Worm (Caenorhabditis elegans) whole organism, L3 larva: Measurements from ENCODE around the gene Y41D4A.7.
A peak's percentile ranks its signal among the peaks of the same experiment; 100 is the strongest.

Source experiments
- R02D3.7 ChIP-seq: fragments of 150-350 bp; optimal IDR thresholded peaks from 2 replicates; lab custom pipeline; 2014; ENCODE audit warnings: missing biosample characterization, missing genetic modification characterization
- aly-2 ChIP-seq: fragments of 150-350 bp; optimal IDR thresholded peaks from 2 replicates; lab custom pipeline; 2014; ENCODE audit warnings: missing biosample characterization, missing genetic modification characterization
- ceh-28 ChIP-seq: fragments of 150-350 bp; optimal IDR thresholded peaks from 2 replicates; lab custom pipeline; 2014; ENCODE audit warnings: missing biosample characterization, missing genetic modification reagents, missing genetic modification characterization
- ceh-82 ChIP-seq: fragments of 150-350 bp; optimal IDR thresholded peaks from 2 replicates; lab custom pipeline; 2014; ENCODE audit warnings: missing biosample characterization, missing genetic modification characterization
- ceh-9 ChIP-seq: sonication (generic microtip); optimal IDR thresholded peaks from 2 replicates; lab custom pipeline; 2018; ENCODE audit warnings: missing biosample characterization, missing genetic modification characterization
- daf-12 ChIP-seq: fragments of 150-350 bp; optimal IDR thresholded peaks from 2 replicates; lab custom pipeline; 2014; ENCODE audit warnings: missing biosample characterization, missing genetic modification reagents, missing genetic modification characterization
- egl-27 ChIP-seq: sonication (generic microtip); optimal IDR thresholded peaks from 4 replicates; lab custom pipeline; 2017; ENCODE audit warnings: missing biosample characterization, missing genetic modification reagents, missing genetic modification characterization
- egl-5 ChIP-seq: fragments of 150-350 bp; optimal IDR thresholded peaks from 2 replicates; lab custom pipeline; 2017; ENCODE audit warnings: missing biosample characterization, missing genetic modification reagents, missing genetic modification characterization, inconsistent platforms
- elt-2 ChIP-seq: sonication (generic microtip); optimal IDR thresholded peaks from 2 replicates; lab custom pipeline; 2016; ENCODE audit warnings: missing genetic modification reagents, mild to moderate bottlenecking, missing genetic modification characterization, missing compliant biosample characterization
- elt-3 ChIP-seq, 3 experiments: fragments of 150-350 bp in 1 of 3; sonication (generic microtip) in 2 of 3; optimal IDR thresholded peaks; 2 replicates in 2 of 3; 4 replicates in 1 of 3; lab custom pipeline; 2014 to 2017; ENCODE audit warnings: missing biosample characterization in 3 of 3, missing genetic modification characterization in 3 of 3
- eor-1 ChIP-seq, 2 experiments: fragments of 150-350 bp; optimal IDR thresholded peaks; 2 replicates each; lab custom pipeline; 2014 to 2018; ENCODE audit warnings: missing biosample characterization in 2 of 2, missing genetic modification characterization in 2 of 2
- hmg-11 ChIP-seq: sonication (generic microtip); optimal IDR thresholded peaks from 2 replicates; lab custom pipeline; 2016; ENCODE audit warnings: missing genetic modification characterization, missing compliant biosample characterization
- jun-1 ChIP-seq: fragments of 150-350 bp; optimal IDR thresholded peaks from 2 replicates; lab custom pipeline; 2014; ENCODE audit warnings: missing biosample characterization, missing genetic modification reagents, missing genetic modification characterization
- lin-39 ChIP-seq: fragments of 150-350 bp; optimal IDR thresholded peaks from 2 replicates; lab custom pipeline; 2018; ENCODE audit warnings: missing biosample characterization, missing genetic modification reagents, missing genetic modification characterization
- lsy-12 ChIP-seq: sonication (generic microtip); optimal IDR thresholded peaks from 2 replicates; lab custom pipeline; 2016; ENCODE audit warnings: mild to moderate bottlenecking, missing genetic modification characterization, missing compliant biosample characterization
- mml-1 ChIP-seq: fragments of 150-350 bp; sonication (generic microtip); optimal IDR thresholded peaks from 3 replicates; lab custom pipeline; 2014; ENCODE audit warnings: missing biosample characterization, missing genetic modification characterization
- nfya-1 ChIP-seq: sonication (generic microtip); optimal IDR thresholded peaks from 2 replicates; lab custom pipeline; 2017; ENCODE audit warnings: missing genetic modification characterization, mild to moderate bottlenecking, missing compliant biosample characterization, antibody characterized with exemption, moderate library complexity; ENCODE audit not compliant: insufficient read depth
- nhr-12 ChIP-seq: fragments of 150-350 bp; optimal IDR thresholded peaks from 2 replicates; lab custom pipeline; 2014; ENCODE audit warnings: missing biosample characterization, missing genetic modification characterization
- nhr-237 ChIP-seq: fragments of 150-350 bp; optimal IDR thresholded peaks from 2 replicates; lab custom pipeline; 2014; ENCODE audit warnings: missing biosample characterization, missing genetic modification characterization
- nhr-43 ChIP-seq: sonication (generic microtip); optimal IDR thresholded peaks from 2 replicates; lab custom pipeline; 2016; ENCODE audit warnings: mild to moderate bottlenecking, missing genetic modification characterization, missing compliant biosample characterization; ENCODE audit not compliant: poor library complexity, severe bottlenecking
- nhr-67 ChIP-seq: fragments of 150-350 bp; optimal IDR thresholded peaks from 2 replicates; lab custom pipeline; 2014; ENCODE audit warnings: missing biosample characterization, missing genetic modification characterization
- nhr-76 ChIP-seq: fragments of 150-350 bp; sonication (generic microtip); optimal IDR thresholded peaks from 5 replicates; lab custom pipeline; 2014; ENCODE audit warnings: missing biosample characterization, missing genetic modification characterization
- pha-4 ChIP-seq: fragments of 150-350 bp; optimal IDR thresholded peaks from 2 replicates; lab custom pipeline; 2014; ENCODE audit warnings: missing biosample characterization, missing genetic modification reagents, missing genetic modification characterization
- pqm-1 ChIP-seq: fragments of 150-350 bp; optimal IDR thresholded peaks from 2 replicates; lab custom pipeline; 2017; ENCODE audit warnings: missing biosample characterization, missing genetic modification characterization, inconsistent platforms
- sea-2 ChIP-seq: fragments of 150-350 bp; sonication (generic microtip); optimal IDR thresholded peaks from 4 replicates; lab custom pipeline; 2014; ENCODE audit warnings: missing biosample characterization, missing genetic modification reagents, missing genetic modification characterization
- skn-1 ChIP-seq: fragments of 150-350 bp; optimal IDR thresholded peaks from 2 replicates; lab custom pipeline; 2014; ENCODE audit warnings: missing biosample characterization, missing genetic modification characterization
- snpc-4 ChIP-seq: fragments of 150-350 bp; optimal IDR thresholded peaks from 2 replicates; lab custom pipeline; 2014; ENCODE audit warnings: missing biosample characterization, missing genetic modification characterization
- unc-39 ChIP-seq: sonication (generic microtip); optimal IDR thresholded peaks from 4 replicates; lab custom pipeline; 2017; ENCODE audit warnings: missing biosample characterization, missing genetic modification characterization
- unc-62 ChIP-seq: fragments of 150-350 bp; sonication (generic microtip); optimal IDR thresholded peaks from 4 replicates; lab custom pipeline; 2014; ENCODE audit warnings: missing biosample characterization, missing genetic modification reagents, missing genetic modification characterization
- zag-1 ChIP-seq: fragments of 150-350 bp; optimal IDR thresholded peaks from 2 replicates; lab custom pipeline; 2014; ENCODE audit warnings: missing biosample characterization, missing genetic modification characterization

The Y41D4A.7 gene

ce11 chrIV:1765954-1766353, 4.6 kb upstream of the Y41D4A.7 start (continued):
- TF ChIP-seq mml-1 (tag; lab: Kevin White, UChicago) (no peak), R02D3.7 (no peak), snpc-4 (tag; lab: Kevin White, UChicago) (no peak), jun-1 (tag; lab: Kevin White, UChicago) (no peak), nhr-43 (tag; lab: Kevin White, UChicago) (no peak), elt-3 (tag; optimal IDR thresholded peaks at IDR 0.05; lab: Kevin White, UChicago) (no peak), elt-2 (no peak)

ce11 chrIV:1763452-1763851, 2.1 kb upstream of the Y41D4A.7 start:
- TF ChIP-seq mml-1 (tag; lab: Kevin White, UChicago) = no peak
- no peak for TF ChIP-seq eor-1 (tag; optimal IDR thresholded peaks at IDR 0.05; lab: Kevin White, UChicago)
- TF ChIP-seq unc-62 (GFP tag; lab: Kevin White, UChicago) = no peak
- no peak for TF ChIP-seq nhr-237
- TF ChIP-seq elt-2 = no peak
- TF ChIP-seq daf-12 (tag; lab: Kevin White, UChicago) = no peak
- TF ChIP-seq lsy-12 (tag; lab: Kevin White, UChicago) = no peak
- TF ChIP-seq egl-5 (tag; lab: Kevin White, UChicago) = no peak
- TF ChIP-seq pqm-1 (tag; lab: Kevin White, UChicago) = no peak

- TF ChIP-seq pha-4 (tag; lab: Kevin White, UChicago) = no peak
- TF ChIP-seq lsy-12 (tag; lab: Kevin White, UChicago) = no peak
- no peak for TF ChIP-seq unc-39
- no peak for TF ChIP-seq nhr-76 (tag; lab: Kevin White, UChicago)
- no peak for TF ChIP-seq ceh-9 (tag; lab: Kevin White, UChicago)
- no peak for TF ChIP-seq sea-2 (GFP tag; lab: Kevin White, UChicago)
- TF ChIP-seq eor-1 (tag; optimal IDR thresholded peaks at IDR 0.05; lab: Kevin White, UChicago) = no peak
Measured at ce11 chrIV:1758595-1758994, 2.8 kb downstream of the Y41D4A.7 start.

ce11 chrIV:1753481-1753880, 7.9 kb downstream of the Y41D4A.7 start, which contains the start of gene Y41D4A.3:
Gene Y41D4A.3, plus strand, starts transcription at chrIV:1753781.
- TF ChIP-seq zag-1 (tag; lab: Kevin White, UChicago) (no peak), nhr-12 (tag; lab: Kevin White, UChicago) (no peak), lin-39 (tag; lab: Kevin White, UChicago) (no peak), ceh-82 (tag; lab: Kevin White, UChicago) (no peak), daf-12 (tag; lab: Kevin White, UChicago) (no peak), egl-5 (tag; lab: Kevin White, UChicago) (no peak), ceh-9 (tag; lab: Kevin White, UChicago) (no peak), egl-27 (no peak), nhr-67 (tag; lab: Kevin White, UChicago) (no peak), aly-2 (tag; lab: Kevin White, UChicago) (no peak), elt-2 (no peak)

ce11 chrIV:1752480-1752879, 8.9 kb downstream of the Y41D4A.7 start:
- TF ChIP-seq aly-2 (tag; lab: Kevin White, UChicago) (no peak), ceh-28 (tag; lab: Kevin White, UChicago) (no peak), skn-1 (tag; lab: Kevin White, UChicago) (no peak), nfya-1 (tag; lab: Kevin White, UChicago) (no peak)

ce11 chrIV:1751243-1751642, 10.1 kb downstream of the Y41D4A.7 start:
- TF ChIP-seq hmg-11 (tag; lab: Kevin White, UChicago) (peak; percentile 33), nhr-43 (tag; lab: Kevin White, UChicago) (no peak)
- TF ChIP-seq, all 47 proteins: peak for 1
